Worm (Caenorhabditis elegans): ENCODE results near the gene str-33.

DNA sequence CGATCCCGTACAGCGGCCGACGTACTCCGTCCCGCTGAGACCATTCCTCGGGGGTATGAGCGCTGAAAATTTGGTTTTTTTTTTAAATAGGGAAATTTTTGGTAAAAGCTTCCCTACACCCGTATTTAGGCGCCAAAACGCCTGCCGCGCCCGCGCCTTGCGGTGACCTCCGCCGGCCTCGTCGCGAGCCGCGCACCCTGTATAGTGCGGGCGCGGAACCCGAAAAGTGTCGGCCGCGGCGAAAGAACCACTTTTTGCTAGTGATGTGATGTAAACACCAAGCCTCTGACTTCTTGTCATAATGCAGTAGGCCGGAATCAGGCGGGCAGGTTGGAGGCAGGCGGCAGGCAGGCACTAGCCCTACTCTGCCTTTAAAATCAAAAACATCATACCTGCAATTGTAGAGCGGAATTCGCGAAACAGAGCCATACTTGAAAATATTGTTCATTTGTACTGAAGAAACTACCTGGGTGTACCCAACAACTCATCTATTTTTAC lies 9.6 kb upstream of the str-33 start, which contains the start of gene srt-29:
- peak; percentile 88 for TF ChIP-seq zfh-2 (GFP tag; conservative IDR thresholded peaks at IDR 0.05)
- no peak for TF ChIP-seq ztf-26 (tag; optimal IDR thresholded peaks at IDR 0.05)
- no peak for TF ChIP-seq ama-1 (optimal IDR thresholded peaks at IDR 0.05)
- TF ChIP-seq ama-1 (GFP tag; optimal IDR thresholded peaks at IDR 0.05) = no peak
- TF ChIP-seq nhr-27 (tag; optimal IDR thresholded peaks at IDR 0.05) = no peak
- no peak for TF ChIP-seq bed-2 (GFP tag; IDR thresholded peaks at IDR 0.05)
- TF ChIP-seq snpc-4 (GFP tag; optimal IDR thresholded peaks at IDR 0.05) = no peak
- TF ChIP-seq snpc-4 (tag; optimal IDR thresholded peaks at IDR 0.05) = peak in 1 of 4 experiments; percentile 51
- no peak for TF ChIP-seq him-1 (tag; optimal IDR thresholded peaks at IDR 0.05)
- TF ChIP-seq atf-7 (tag; optimal IDR thresholded peaks at IDR 0.05) = no peak
- TF ChIP-seq rec-8 (tag; optimal IDR thresholded peaks at IDR 0.05) = no peak
- TF ChIP-seq pbrm-1 (GFP tag; IDR thresholded peaks at IDR 0.05) = no peak
